Fruit fly (Drosophila melanogaster): ENCODE results near the gene Fntb.
A peak's percentile ranks its signal among the peaks of the same experiment; 100 is the strongest.

The Fntb gene

dm6 chr3R:16441367-16441923 is 8.6 kb downstream of the Fntb start, which contains the start of gene ema (continued):
- TF ChIP-seq zf30C (GFP tag; optimal IDR thresholded peaks at IDR 0.05) (no peak), CG31441 (GFP tag; IDR thresholded peaks at IDR 0.05) (peak; percentile 85), knrl (GFP tag; IDR thresholded peaks at IDR 0.05; ENCODE audit: partially characterized antibody) (no peak), Pdp1 (GFP tag; optimal IDR thresholded peaks at IDR 0.05) (peak in 1 of 2 experiments; percentile 50), MBD-R2 (GFP tag; IDR thresholded peaks at IDR 0.05) (peak; percentile 96), fd96Cb (tag; optimal IDR thresholded peaks at IDR 0.05) (no peak), CG33213 (GFP tag; optimal IDR thresholded peaks at IDR 0.05) (no peak), klu (GFP tag; IDR thresholded peaks at IDR 0.05) (no peak), scrt (GFP tag; optimal IDR thresholded peaks at IDR 0.05) (peak; percentile 89), CG15601 (tag; optimal IDR thresholded peaks at IDR 0.05) (peak; percentile 4), al (GFP tag; IDR thresholded peaks at IDR 0.05) (no peak), CG11398 (GFP tag; optimal IDR thresholded peaks at IDR 0.05) (no peak), D19A (tag; optimal IDR thresholded peaks at IDR 0.05) (no peak), Oli (tag; optimal IDR thresholded peaks at IDR 0.05) (no peak), CG10209 (GFP tag; optimal IDR thresholded peaks at IDR 0.05) (no peak), en (GFP tag; optimal IDR thresholded peaks at IDR 0.05) (no peak), wdn (GFP tag; IDR thresholded peaks at IDR 0.05) (no peak), CG12299 (tag; optimal IDR thresholded peaks at IDR 0.05) (no peak), tin (GFP tag; optimal IDR thresholded peaks at IDR 0.05) (peak; percentile 8), CG13624 (GFP tag; optimal IDR thresholded peaks at IDR 0.05) (peak; percentile 17), CG6272 (GFP tag; IDR thresholded peaks at IDR 0.05) (0 out of 2 replicates have a peak, but pooled peaks have one; percentile 9), Xrp1 (GFP tag; IDR thresholded peaks at IDR 0.05) (peak; percentile 28; the same call in 1 of the 2 replicates), CG42726 (GFP tag; IDR thresholded peaks at IDR 0.05; ENCODE audit: partially characterized antibody) (no peak; the same call in 1 of the 2 replicates), CG14965 (GFP tag; optimal IDR thresholded peaks at IDR 0.05; ENCODE audit: borderline replicate concordance) (no peak), Poxn (GFP tag; IDR thresholded peaks at IDR 0.05) (no peak), tio (GFP tag; optimal IDR thresholded peaks at IDR 0.05) (no peak), CG4707 (GFP tag; optimal IDR thresholded peaks at IDR 0.05) (no peak), CG10462 (GFP tag; optimal IDR thresholded peaks at IDR 0.05) (no peak), ems (GFP tag; optimal IDR thresholded peaks at IDR 0.05) (no peak), CG10366 (GFP tag; IDR thresholded peaks at IDR 0.05) (no peak), twi (tag; optimal IDR thresholded peaks at IDR 0.05) (no peak), CG11247 (GFP tag; IDR thresholded peaks at IDR 0.05) (no peak), unc-4 (GFP tag; IDR thresholded peaks at IDR 0.05; ENCODE audit: partially characterized antibody) (0 out of 2 replicates have a peak, but pooled peaks have one; percentile 32), seq (GFP tag; IDR thresholded peaks at IDR 0.05) (no peak), NFAT (GFP tag; IDR thresholded peaks at IDR 0.05) (peak; percentile 31; the same call in 1 of the 2 replicates), ken (GFP tag; IDR thresholded peaks at IDR 0.05) (no peak), TFAM (GFP tag; optimal IDR thresholded peaks at IDR 0.05) (no peak), Neu2 (GFP tag; optimal IDR thresholded peaks at IDR 0.05; ENCODE audit: borderline replicate concordance) (no peak), crol (GFP tag; IDR thresholded peaks at IDR 0.05) (no peak), CG6683 (GFP tag; optimal IDR thresholded peaks at IDR 0.05) (no peak), dimm (GFP tag; IDR thresholded peaks at IDR 0.05) (no peak), sim (GFP tag; IDR thresholded peaks at IDR 0.05) (no peak), ci (GFP tag; IDR thresholded peaks at IDR 0.05) (peak; percentile 17; the same call in 1 of the 3 replicates), luna (GFP tag; optimal IDR thresholded peaks at IDR 0.05) (no peak), tup (GFP tag; optimal IDR thresholded peaks at IDR 0.05) (no peak), gsb (GFP tag; IDR thresholded peaks at IDR 0.05) (no peak), CG13123 (GFP tag; optimal IDR thresholded peaks at IDR 0.05) (no peak), dan (GFP tag; IDR thresholded peaks at IDR 0.05) (no peak), CG17361 (GFP tag; IDR thresholded peaks at IDR 0.05) (peak; percentile 17; the same call in 1 of the 3 replicates), CG12391 (tag; optimal IDR thresholded peaks at IDR 0.05) (peak; percentile 41), nom (GFP tag; optimal IDR thresholded peaks at IDR 0.05) (no peak)

All from whole organism, embryonic.